Worm (Caenorhabditis elegans) whole organism, L4 larva: ENCODE data around the gene txbp-3.

Source experiments
- F10B5.3 ChIP-seq: sonication (generic microtip); optimal IDR thresholded peaks from 2 replicates; lab custom pipeline; 2016; ENCODE audit warnings: mild to moderate bottlenecking, missing genetic modification characterization, missing compliant biosample characterization
- F26F4.8 ChIP-seq: fragments of 200-800 bp; sonication (Bioruptor generic); conservative IDR thresholded peaks from 2 replicates; pipeline ENCODE4 v1.3.6; 2022; ENCODE audit warnings: missing genetic modification characterization, missing compliant biosample characterization
- ZK546.5 ChIP-seq, 2 experiments: sonication (generic microtip); optimal IDR thresholded peaks; 2 replicates each; lab custom pipeline; 2017; ENCODE audit warnings: missing biosample characterization in 2 of 2, missing genetic modification characterization in 2 of 2
- aly-2 ChIP-seq: sonication (generic microtip); optimal IDR thresholded peaks from 2 replicates; lab custom pipeline; 2018; ENCODE audit warnings: missing biosample characterization, missing genetic modification characterization
- arid-1 ChIP-seq: fragments of 200-800 bp; sonication (Bioruptor generic); conservative IDR thresholded peaks from 2 replicates; pipeline ENCODE4 v1.3.6; 2022; ENCODE audit warnings: missing genetic modification reagents, missing genetic modification characterization, missing compliant biosample characterization
- ceh-20 ChIP-seq: fragments of 200-800 bp; sonication (Bioruptor generic); IDR thresholded peaks from 2 replicates; pipeline ENCODE4 v1.3.6; 2022; ENCODE audit warnings: missing genetic modification reagents, missing genetic modification characterization, missing compliant biosample characterization
- ceh-62 ChIP-seq: sonication (generic microtip); optimal IDR thresholded peaks from 2 replicates; lab custom pipeline; 2017; ENCODE audit warnings: missing biosample characterization, missing genetic modification characterization
- ces-1 ChIP-seq: fragments of 150-350 bp; sonication (generic microtip); optimal IDR thresholded peaks from 4 replicates; lab custom pipeline; 2014; ENCODE audit warnings: missing biosample characterization, missing genetic modification reagents, missing genetic modification characterization
- daf-12 ChIP-seq: fragments of 150-350 bp; optimal IDR thresholded peaks from 2 replicates; lab custom pipeline; 2014; ENCODE audit warnings: missing biosample characterization, missing genetic modification reagents, missing genetic modification characterization
- daf-19 ChIP-seq: fragments of 200-800 bp; sonication (Bioruptor generic); conservative IDR thresholded peaks from 2 replicates; pipeline ENCODE4 v1.3.6; 2022; ENCODE audit warnings: missing genetic modification characterization, missing compliant biosample characterization
- dmd-8 ChIP-seq: fragments of 200-800 bp; sonication (Bioruptor generic); IDR thresholded peaks from 2 replicates; pipeline ENCODE4 v1.3.6; 2022; ENCODE audit warnings: missing genetic modification characterization, missing compliant biosample characterization
- dpl-1 ChIP-seq: fragments of 150-350 bp; optimal IDR thresholded peaks from 2 replicates; lab custom pipeline; 2014; ENCODE audit warnings: missing biosample characterization, missing genetic modification reagents, missing genetic modification characterization
- dve-1 ChIP-seq: sonication (generic microtip); optimal IDR thresholded peaks from 2 replicates; lab custom pipeline; 2017; ENCODE audit warnings: antibody characterized with exemption, mild to moderate bottlenecking, missing genetic modification characterization, missing compliant biosample characterization; ENCODE audit not compliant: insufficient read depth
- fos-1 ChIP-seq: fragments of 150-350 bp; optimal IDR thresholded peaks from 2 replicates; lab custom pipeline; 2014; ENCODE audit warnings: missing biosample characterization, missing genetic modification characterization
- gei-8 ChIP-seq: fragments of 200-800 bp; sonication (Bioruptor generic); optimal IDR thresholded peaks from 2 replicates; lab custom pipeline; 2018; ENCODE audit warnings: mild to moderate bottlenecking, missing genetic modification characterization, missing compliant biosample characterization
- jun-1 ChIP-seq: fragments of 150-350 bp; optimal IDR thresholded peaks from 2 replicates; lab custom pipeline; 2014; ENCODE audit warnings: missing biosample characterization, missing genetic modification reagents, missing genetic modification characterization
- lim-7 ChIP-seq: fragments of 200-800 bp; sonication (Bioruptor generic); IDR thresholded peaks from 2 replicates; pipeline ENCODE4 v1.3.6; 2022; ENCODE audit warnings: missing genetic modification characterization, missing compliant biosample characterization
- lin-1 ChIP-seq: fragments of 200-800 bp; sonication (Bioruptor generic); IDR thresholded peaks from 2 replicates; pipeline ENCODE4 v1.3.6; 2022; ENCODE audit warnings: missing genetic modification reagents, missing genetic modification characterization, missing compliant biosample characterization
- lin-29 ChIP-seq: fragments of 200-800 bp; sonication (Bioruptor generic); IDR thresholded peaks from 2 replicates; pipeline ENCODE4 v1.3.6; 2022; ENCODE audit warnings: missing genetic modification reagents, missing genetic modification characterization, missing compliant biosample characterization
- lsy-2 ChIP-seq, 2 experiments: fragments of 150-350 bp in 1 of 2; sonication (generic microtip) in 1 of 2; optimal IDR thresholded peaks; 2 replicates each; lab custom pipeline; 2014 to 2017; ENCODE audit warnings: missing biosample characterization in 2 of 2, missing genetic modification characterization in 2 of 2
- mes-2 ChIP-seq: sonication (generic microtip); optimal IDR thresholded peaks from 2 replicates; lab custom pipeline; 2016; ENCODE audit warnings: missing genotype, mild to moderate bottlenecking, missing genetic modification characterization, missing compliant biosample characterization; ENCODE audit not compliant: poor library complexity, severe bottlenecking
- mxl-3 ChIP-seq: fragments of 200-800 bp; sonication (Bioruptor generic); optimal IDR thresholded peaks from 2 replicates; lab custom pipeline; 2018; ENCODE audit warnings: mild to moderate bottlenecking, missing genetic modification characterization, missing compliant biosample characterization
- nhr-111 ChIP-seq: fragments of 200-800 bp; sonication (Bioruptor generic); optimal IDR thresholded peaks from 2 replicates; lab custom pipeline; 2018; ENCODE audit warnings: mild to moderate bottlenecking, missing genetic modification characterization, missing compliant biosample characterization
- nhr-28 ChIP-seq: fragments of 150-350 bp; optimal IDR thresholded peaks from 2 replicates; lab custom pipeline; 2014; ENCODE audit warnings: missing biosample characterization, missing genetic modification characterization
- nhr-48 ChIP-seq: sonication (generic microtip); optimal IDR thresholded peaks from 2 replicates; lab custom pipeline; 2016; ENCODE audit warnings: mild to moderate bottlenecking, missing genetic modification characterization, missing compliant biosample characterization
- pha-4 ChIP-seq, 2 experiments: fragments of 150-350 bp in 1 of 2; fragments of 200-800 bp in 1 of 2; sonication (Bioruptor generic) in 1 of 2; IDR thresholded peaks in 1 of 2; optimal IDR thresholded peaks in 1 of 2; 2 replicates each; pipeline versions ENCODE4 v1.3.6 to Lab custom; 2014 to 2022; ENCODE audit warnings: missing genetic modification characterization in 2 of 2, missing genetic modification reagents in 2 of 2, missing biosample characterization in 1 of 2, missing compliant biosample characterization in 1 of 2
- sdz-12 ChIP-seq: fragments of 200-800 bp; sonication (Bioruptor generic); optimal IDR thresholded peaks from 2 replicates; lab custom pipeline; 2018; ENCODE audit warnings: mild to moderate bottlenecking, missing genetic modification characterization, missing compliant biosample characterization
- set-16 ChIP-seq: fragments of 200-800 bp; sonication (Bioruptor generic); IDR thresholded peaks from 2 replicates; pipeline ENCODE4 v1.3.6; 2022; ENCODE audit warnings: missing genetic modification reagents, missing genetic modification characterization, missing compliant biosample characterization
- snpc-1.2 ChIP-seq: fragments of 200-800 bp; sonication (Bioruptor generic); IDR thresholded peaks from 2 replicates; pipeline ENCODE4 v1.3.6; 2022; ENCODE audit warnings: missing genetic modification reagents, missing genetic modification characterization, missing compliant biosample characterization
- snpc-4 ChIP-seq: fragments of 150-350 bp; optimal IDR thresholded peaks from 2 replicates; lab custom pipeline; 2014; ENCODE audit warnings: missing biosample characterization, missing genetic modification characterization
- spr-1 ChIP-seq: sonication (generic microtip); optimal IDR thresholded peaks from 2 replicates; lab custom pipeline; 2016; ENCODE audit warnings: mild to moderate bottlenecking, missing genetic modification characterization, missing compliant biosample characterization
- tra-1 ChIP-seq: fragments of 200-800 bp; sonication (Bioruptor generic); IDR thresholded peaks from 2 replicates; pipeline ENCODE4 v1.3.6; 2022; ENCODE audit warnings: missing genetic modification reagents, missing genetic modification characterization, missing compliant biosample characterization
- unc-62 ChIP-seq, 3 experiments: fragments of 150-350 bp in 1 of 3; sonication (generic microtip); optimal IDR thresholded peaks in 2 of 3; peaks in 1 of 3; 1 replicate in 1 of 3; 2 replicates in 2 of 3; lab custom pipeline; 2014 to 2017; ENCODE audit warnings: missing biosample characterization in 3 of 3, missing genetic modification characterization in 3 of 3, missing genetic modification reagents in 3 of 3, missing genotype in 1 of 3
- zfp-2 ChIP-seq: sonication (generic microtip); optimal IDR thresholded peaks from 2 replicates; lab custom pipeline; 2016; ENCODE audit warnings: mild to moderate bottlenecking, missing genetic modification characterization, missing compliant biosample characterization
- zip-2 ChIP-seq: fragments of 150-350 bp; optimal IDR thresholded peaks from 2 replicates; lab custom pipeline; 2014; ENCODE audit warnings: missing biosample characterization, missing genetic modification characterization
- ztf-11 ChIP-seq: fragments of 150-350 bp; optimal IDR thresholded peaks from 2 replicates; lab custom pipeline; 2014; ENCODE audit warnings: missing biosample characterization, missing genetic modification characterization

Gene txbp-3

DNA sequence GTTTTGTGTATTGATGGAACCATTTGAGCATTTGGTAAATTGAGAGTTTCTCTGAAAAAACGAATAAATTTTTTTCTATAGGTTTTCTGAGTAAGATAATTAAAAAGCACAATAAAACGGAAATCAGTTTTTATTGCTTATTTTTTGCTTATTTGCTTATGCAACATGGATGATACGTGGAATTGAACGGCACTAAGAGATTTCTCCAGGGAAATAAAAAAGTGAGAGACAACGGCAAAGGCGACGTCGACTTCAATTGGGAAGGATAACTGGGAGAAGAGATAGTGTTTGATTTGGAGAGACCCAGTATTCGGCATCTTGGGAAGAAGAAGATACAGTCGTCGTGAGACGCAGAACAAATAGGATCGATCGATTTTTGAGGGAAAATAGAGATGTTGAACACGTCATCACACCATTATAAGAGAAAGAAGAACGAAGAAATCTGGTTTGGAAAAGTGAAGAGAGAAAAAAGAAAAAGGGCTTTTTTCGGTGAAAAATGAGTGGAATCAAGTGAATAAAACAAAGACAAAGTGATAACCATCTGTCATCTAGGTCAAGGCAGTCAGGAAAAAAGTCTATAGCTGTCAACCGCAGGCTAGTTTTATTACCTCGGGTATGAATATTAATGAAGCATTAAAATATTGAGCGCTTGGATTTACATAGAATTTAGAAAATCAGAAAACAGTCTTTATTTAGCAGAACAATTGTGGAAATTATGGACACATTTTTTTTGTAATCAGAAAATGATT lies 49.0 kb downstream of the txbp-3 start, which contains the start of gene tmem-131 (continued):
- no peak for TF ChIP-seq ztf-11 (tag; lab: Kevin White, UChicago)
- peak; percentile 53 for TF ChIP-seq nhr-28
- no peak for TF ChIP-seq snpc-4 (tag; lab: Kevin White, UChicago)
- no peak for TF ChIP-seq tra-1 (GFP tag; lab: Robert Waterston, UW)
- TF ChIP-seq lin-29 (GFP tag; lab: Robert Waterston, UW), result no peak
- TF ChIP-seq mes-2 (tag; lab: Kevin White, UChicago), result no peak
- no peak for TF ChIP-seq sdz-12
- no peak for TF ChIP-seq spr-1 (tag; lab: Kevin White, UChicago)
- TF ChIP-seq F10B5.3 (tag; lab: Kevin White, UChicago), result no peak
- no peak for TF ChIP-seq set-16 (GFP tag; lab: Robert Waterston, UW)
- no peak for TF ChIP-seq lim-7
- no peak for TF ChIP-seq dmd-8 (GFP tag; lab: Robert Waterston, UW)
- TF ChIP-seq fos-1 (tag; lab: Kevin White, UChicago), result no peak
- no peak for TF ChIP-seq gei-8 (GFP tag; lab: Kevin White, UChicago)
- TF ChIP-seq zip-2 (tag; lab: Kevin White, UChicago), result no peak
- TF ChIP-seq jun-1, result no peak
- no peak for TF ChIP-seq ces-1 (GFP tag; lab: Kevin White, UChicago)
- no peak for TF ChIP-seq daf-12 (tag; lab: Kevin White, UChicago)
- TF ChIP-seq daf-19 (GFP tag; lab: Robert Waterston, UW), result no peak
- no peak for TF ChIP-seq snpc-1.2 (GFP tag; lab: Robert Waterston, UW)
- TF ChIP-seq zfp-2, result no peak
- TF ChIP-seq aly-2 (tag; lab: Kevin White, UChicago), result no peak
- no peak for TF ChIP-seq F26F4.8 (GFP tag; lab: Robert Waterston, UW)
- TF ChIP-seq mxl-3, result no peak
- no peak for TF ChIP-seq ceh-62
- peak in 1 of 2 experiments; percentile 90 for TF ChIP-seq unc-62 (GFP tag; optimal IDR thresholded peaks at IDR 0.05 in 1 of 2; lab: Kevin White, UChicago)
- TF ChIP-seq unc-62 (tag; optimal IDR thresholded peaks at IDR 0.05; lab: Kevin White, UChicago), result no peak
- TF ChIP-seq dpl-1, result peak; percentile 9
- TF ChIP-seq nhr-48 (tag; lab: Kevin White, UChicago), result peak; percentile 11
- no peak for TF ChIP-seq lin-1 (GFP tag; lab: Robert Waterston, UW)
- no peak for TF ChIP-seq nhr-111 (GFP tag; lab: Kevin White, UChicago)
- TF ChIP-seq lsy-2 (tag; optimal IDR thresholded peaks at IDR 0.05; lab: Kevin White, UChicago), result peak in 1 of 2 experiments; percentile 16
- no peak for TF ChIP-seq ZK546.5 (tag; optimal IDR thresholded peaks at IDR 0.05; lab: Kevin White, UChicago)
- TF ChIP-seq pha-4 (GFP tag; IDR thresholded peaks at IDR 0.05; lab: Robert Waterston, UW), result no peak
- no peak for TF ChIP-seq pha-4 (tag; optimal IDR thresholded peaks at IDR 0.05; lab: Kevin White, UChicago)
- peak; percentile 11 for TF ChIP-seq dve-1
- no peak for TF ChIP-seq ceh-20 (GFP tag; lab: Robert Waterston, UW)
- no peak for TF ChIP-seq arid-1
- TF ChIP-seq, all 104 proteins: peak for 9
